Worm (Caenorhabditis elegans): Measurements from ENCODE around the gene gnrr-4.
A peak's percentile ranks its signal among the peaks of the same experiment; 100 is the strongest.

gnrr-4 gene

DNA sequence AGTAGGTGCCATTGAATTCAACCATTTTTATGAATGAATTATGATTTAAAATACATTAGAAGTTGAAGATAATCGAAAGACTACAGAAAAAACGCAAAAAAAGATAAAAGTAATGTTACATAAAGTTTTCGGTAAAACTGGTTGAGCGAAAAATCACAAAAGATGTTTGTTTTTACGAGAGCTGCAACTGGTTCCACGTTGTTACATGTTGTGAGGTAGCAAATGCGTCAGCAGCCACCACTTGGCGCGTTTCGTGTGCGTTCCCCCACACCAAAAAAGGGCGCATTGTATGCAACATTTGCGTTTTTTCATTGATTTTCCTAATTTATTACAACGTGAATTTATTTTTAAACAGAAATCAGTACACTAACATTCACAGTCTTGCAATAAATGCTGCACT is 39.0 kb upstream of the gnrr-4 start, which contains the start of gene gakh-1 (continued):
- TF ChIP-seq lin-39 (tag; optimal IDR thresholded peaks at IDR 0.05): peak; percentile 51
- TF ChIP-seq efl-3 (GFP tag; optimal IDR thresholded peaks at IDR 0.05): no peak
- peak; percentile 46 for TF ChIP-seq nhr-77 (tag; optimal IDR thresholded peaks at IDR 0.05)
- peak; percentile 25 for TF ChIP-seq fkh-10 (GFP tag; optimal IDR thresholded peaks at IDR 0.05)
- TF ChIP-seq jun-1 (tag; optimal IDR thresholded peaks at IDR 0.05): peak; percentile 63
- no peak for TF ChIP-seq aha-1 (tag; optimal IDR thresholded peaks at IDR 0.05)
- no peak for TF ChIP-seq nhr-11 (tag; optimal IDR thresholded peaks at IDR 0.05)
- peak; percentile 61 for TF ChIP-seq unc-86 (tag; optimal IDR thresholded peaks at IDR 0.05)
- no peak for TF ChIP-seq lin-15B (tag; optimal IDR thresholded peaks at IDR 0.05)
- no peak for TF ChIP-seq unc-30 (tag; optimal IDR thresholded peaks at IDR 0.05)
- peak; percentile 51 for TF ChIP-seq ceh-8 (GFP tag; optimal IDR thresholded peaks at IDR 0.05)
- peak; percentile 74 for TF ChIP-seq dsc-1 (tag; optimal IDR thresholded peaks at IDR 0.05)
- no peak for TF ChIP-seq nhr-84 (tag; optimal IDR thresholded peaks at IDR 0.05)
- TF ChIP-seq ceh-82 (tag; optimal IDR thresholded peaks at IDR 0.05): peak; percentile 5 to 39 (median 32)
- TF ChIP-seq unc-130 (tag; optimal IDR thresholded peaks at IDR 0.05): no peak
- peak; percentile 23 for TF ChIP-seq zag-1 (tag; optimal IDR thresholded peaks at IDR 0.05)
- TF ChIP-seq dpl-1 (GFP tag; optimal IDR thresholded peaks at IDR 0.05): peak; percentile 17 to 65 (median 56)
- TF ChIP-seq lin-13 (GFP tag; optimal IDR thresholded peaks at IDR 0.05): peak; percentile 47
- no peak for TF ChIP-seq hpl-2 (GFP tag; optimal IDR thresholded peaks at IDR 0.05)
- TF ChIP-seq elt-2 (tag; optimal IDR thresholded peaks at IDR 0.05): peak; percentile 42
- TF ChIP-seq xbp-1 (tag; optimal IDR thresholded peaks at IDR 0.05): peak; percentile 80
- TF ChIP-seq ceh-63 (GFP tag; optimal IDR thresholded peaks at IDR 0.05): no peak
- TF ChIP-seq ceh-88 (GFP tag; IDR thresholded peaks at IDR 0.05): peak; percentile 46; the same call in 1 of the 2 replicates
- TF ChIP-seq mdl-1 (tag; optimal IDR thresholded peaks at IDR 0.05): peak in 1 of 2 experiments; percentile 81
- peak; percentile 45 to 76 for TF ChIP-seq lin-35 (GFP tag; optimal IDR thresholded peaks at IDR 0.05)
- TF ChIP-seq ces-1 (GFP tag; optimal IDR thresholded peaks at IDR 0.05): no peak
- TF ChIP-seq nhr-90 (tag; optimal IDR thresholded peaks at IDR 0.05; ENCODE audit: poor library complexity): peak; percentile 62
- peak; percentile 70 for TF ChIP-seq rnt-1 (tag; optimal IDR thresholded peaks at IDR 0.05)
- TF ChIP-seq unc-62 (GFP tag; optimal IDR thresholded peaks at IDR 0.05): no peak
- TF ChIP-seq fos-1 (tag; optimal IDR thresholded peaks at IDR 0.05): peak; percentile 1
- TF ChIP-seq nhr-71 (tag; optimal IDR thresholded peaks at IDR 0.05): peak; percentile 85
- TF ChIP-seq vab-15 (tag; optimal IDR thresholded peaks at IDR 0.05): no peak
- TF ChIP-seq elt-3 (tag; optimal IDR thresholded peaks at IDR 0.05): peak in 2 of 6 experiments; percentile 2 to 18
- TF ChIP-seq C16A3.4 (tag; optimal IDR thresholded peaks at IDR 0.05): peak; percentile 25
- TF ChIP-seq unc-98 (GFP tag; IDR thresholded peaks at IDR 0.05): no peak
- TF ChIP-seq nhr-20 (tag; optimal IDR thresholded peaks at IDR 0.05): peak; percentile 79
- TF ChIP-seq snpc-4 (tag; optimal IDR thresholded peaks at IDR 0.05): peak; percentile 39
- peak; percentile 29 for TF ChIP-seq sup-37 (GFP tag; optimal IDR thresholded peaks at IDR 0.05)
- TF ChIP-seq nhr-237 (tag; optimal IDR thresholded peaks at IDR 0.05): no peak
- TF ChIP-seq ama-1 (optimal IDR thresholded peaks at IDR 0.05): no peak
- no peak for TF ChIP-seq hlh-17 (GFP tag; optimal IDR thresholded peaks at IDR 0.05; ENCODE audit: borderline replicate concordance)
- TF ChIP-seq pqm-1 (tag; optimal IDR thresholded peaks at IDR 0.05): no peak

ce11 chrX:5781294-5781693 is 38.2 kb upstream of the gnrr-4 start:
- TF ChIP-seq lin-39 (tag; optimal IDR thresholded peaks at IDR 0.05): no peak
- TF ChIP-seq efl-1 (optimal IDR thresholded peaks at IDR 0.05): no peak
- peak in 1 of 2 experiments; percentile 72 for TF ChIP-seq efl-1 (GFP tag; optimal IDR thresholded peaks at IDR 0.05 in 1 of 2)
- TF ChIP-seq snu-23 (GFP tag; optimal IDR thresholded peaks at IDR 0.05): no peak
- TF ChIP-seq mep-1 (tag; optimal IDR thresholded peaks at IDR 0.05): no peak
- TF ChIP-seq hlh-17 (GFP tag; optimal IDR thresholded peaks at IDR 0.05; ENCODE audit: borderline replicate concordance): no peak
- no peak for TF ChIP-seq C34B4.2 (tag; optimal IDR thresholded peaks at IDR 0.05)

Data from whole organism, L1 larva.